Worm (Caenorhabditis elegans) whole organism, mixed stage, embryonic: Measurements from ENCODE around the gene fat-2.
A peak's percentile ranks its signal among the peaks of the same experiment; 100 is the strongest.

Experiments
- M03D4.4 ChIP-seq: sonication (generic microtip); optimal IDR thresholded peaks from 2 replicates; lab custom pipeline; 2017; ENCODE audit warnings: mild to moderate bottlenecking, missing genetic modification characterization, missing compliant biosample characterization
- blmp-1 ChIP-seq: fragments of 150-350 bp; optimal IDR thresholded peaks from 2 replicates; lab custom pipeline; 2014; ENCODE audit warnings: missing biosample characterization, missing genetic modification characterization
- ceh-43 ChIP-seq: fragments of 200-800 bp; sonication (Bioruptor generic); optimal IDR thresholded peaks from 2 replicates; lab custom pipeline; 2018; ENCODE audit warnings: mild to moderate bottlenecking, missing genetic modification characterization, moderate library complexity, missing compliant biosample characterization
- ceh-83 ChIP-seq: fragments of 200-800 bp; sonication (Bioruptor generic); optimal IDR thresholded peaks from 2 replicates; lab custom pipeline; 2018; ENCODE audit warnings: mild to moderate bottlenecking, missing genetic modification characterization, missing compliant biosample characterization
- ces-1 ChIP-seq: fragments of 150-350 bp; optimal IDR thresholded peaks from 2 replicates; lab custom pipeline; 2014; ENCODE audit warnings: missing biosample characterization, missing genetic modification reagents, missing genetic modification characterization
- cnd-1 ChIP-seq: fragments of 200-800 bp; sonication (Bioruptor generic); optimal IDR thresholded peaks from 2 replicates; lab custom pipeline; 2018; ENCODE audit warnings: mild to moderate bottlenecking, missing genetic modification characterization, missing compliant biosample characterization
- drap-1 ChIP-seq: fragments of 200-800 bp; sonication (Bioruptor generic); optimal IDR thresholded peaks from 3 replicates; lab custom pipeline; 2018; ENCODE audit warnings: mild to moderate bottlenecking, missing genetic modification characterization, missing compliant biosample characterization
- elt-3 ChIP-seq: fragments of 150-350 bp; optimal IDR thresholded peaks from 2 replicates; lab custom pipeline; 2014; ENCODE audit warnings: missing biosample characterization, missing genetic modification characterization
- flh-1 ChIP-seq: fragments of 200-800 bp; sonication (Bioruptor generic); optimal IDR thresholded peaks from 2 replicates; lab custom pipeline; 2018; ENCODE audit warnings: mild to moderate bottlenecking, missing genetic modification characterization, moderate library complexity, missing compliant biosample characterization
- ham-2 ChIP-seq: fragments of 200-800 bp; sonication (Bioruptor generic); optimal IDR thresholded peaks from 2 replicates; lab custom pipeline; 2018; ENCODE audit warnings: mild to moderate bottlenecking, missing genetic modification characterization, missing compliant biosample characterization
- hlh-1 ChIP-seq: fragments of 150-350 bp; optimal IDR thresholded peaks from 2 replicates; lab custom pipeline; 2014; ENCODE audit warnings: missing biosample characterization, missing genetic modification reagents, missing genetic modification characterization
- lin-32 ChIP-seq: fragments of 200-800 bp; sonication (Bioruptor generic); optimal IDR thresholded peaks from 2 replicates; lab custom pipeline; 2018; ENCODE audit warnings: mild to moderate bottlenecking, missing genetic modification characterization, missing compliant biosample characterization
- lsy-2 ChIP-seq: fragments of 150-350 bp; optimal IDR thresholded peaks from 2 replicates; lab custom pipeline; 2014; ENCODE audit warnings: missing biosample characterization, missing genetic modification characterization
- mab-5 ChIP-seq: fragments of 150-350 bp; optimal IDR thresholded peaks from 2 replicates; lab custom pipeline; 2014; ENCODE audit warnings: missing biosample characterization, missing genetic modification characterization
- mep-1 ChIP-seq: fragments of 150-350 bp; optimal IDR thresholded peaks from 2 replicates; lab custom pipeline; 2017; ENCODE audit warnings: missing biosample characterization, missing genetic modification reagents, missing genetic modification characterization, inconsistent platforms
- mls-2 ChIP-seq: sonication (generic microtip); optimal IDR thresholded peaks from 2 replicates; lab custom pipeline; 2016; ENCODE audit warnings: mild to moderate bottlenecking, missing genetic modification characterization, moderate library complexity, missing compliant biosample characterization
- nhr-12 ChIP-seq: fragments of 150-350 bp; optimal IDR thresholded peaks from 2 replicates; lab custom pipeline; 2014; ENCODE audit warnings: missing biosample characterization, missing genetic modification characterization
- nhr-2 ChIP-seq: fragments of 150-350 bp; optimal IDR thresholded peaks from 2 replicates; lab custom pipeline; 2014; ENCODE audit warnings: missing biosample characterization, missing genetic modification characterization
- nhr-237 ChIP-seq: fragments of 150-350 bp; optimal IDR thresholded peaks from 2 replicates; lab custom pipeline; 2014; ENCODE audit warnings: missing biosample characterization, missing genetic modification characterization
- nhr-28 ChIP-seq: fragments of 150-350 bp; optimal IDR thresholded peaks from 2 replicates; lab custom pipeline; 2014; ENCODE audit warnings: missing biosample characterization, missing genetic modification characterization
- nhr-76 ChIP-seq: sonication (generic microtip); optimal IDR thresholded peaks from 2 replicates; lab custom pipeline; 2017; ENCODE audit warnings: missing biosample characterization, missing genetic modification characterization
- pha-4 ChIP-seq: fragments of 150-350 bp; optimal IDR thresholded peaks from 2 replicates; lab custom pipeline; 2018; ENCODE audit warnings: missing biosample characterization, missing genetic modification reagents, missing genetic modification characterization
- sem-2 ChIP-seq: fragments of 200-800 bp; sonication (Bioruptor generic); optimal IDR thresholded peaks from 2 replicates; lab custom pipeline; 2018; ENCODE audit warnings: mild to moderate bottlenecking, missing genetic modification characterization, missing compliant biosample characterization
- snpc-4 ChIP-seq: fragments of 150-350 bp; optimal IDR thresholded peaks from 2 replicates; lab custom pipeline; 2014; ENCODE audit warnings: missing biosample characterization, missing genetic modification characterization
- sptf-1 ChIP-seq: sonication (generic microtip); optimal IDR thresholded peaks from 2 replicates; lab custom pipeline; 2017; ENCODE audit warnings: mild to moderate bottlenecking, missing genetic modification characterization, moderate library complexity, missing compliant biosample characterization
- tbx-8 ChIP-seq: fragments of 200-800 bp; sonication (Bioruptor generic); optimal IDR thresholded peaks from 2 replicates; lab custom pipeline; 2018; ENCODE audit warnings: mild to moderate bottlenecking, missing genetic modification characterization, moderate library complexity, missing compliant biosample characterization
- unc-39 ChIP-seq: fragments of 150-350 bp; optimal IDR thresholded peaks from 2 replicates; lab custom pipeline; 2014; ENCODE audit warnings: missing biosample characterization, missing genetic modification characterization
- unc-62 ChIP-seq: fragments of 150-350 bp; optimal IDR thresholded peaks from 2 replicates; lab custom pipeline; 2014; ENCODE audit warnings: missing biosample characterization, missing genetic modification reagents, missing genetic modification characterization
- zip-8 ChIP-seq: fragments of 150-350 bp; optimal IDR thresholded peaks from 2 replicates; lab custom pipeline; 2014; ENCODE audit warnings: missing biosample characterization, missing genetic modification characterization
- ztf-11 ChIP-seq: fragments of 150-350 bp; optimal IDR thresholded peaks from 2 replicates; lab custom pipeline; 2014; ENCODE audit warnings: missing biosample characterization, missing genetic modification characterization

The fat-2 gene

ce11 chrIV:13311331-13312034 is 12.2 kb upstream of the fat-2 start:
- TF ChIP-seq mls-2 (no peak), hlh-1 (tag; lab: Kevin White, UChicago) (peak; percentile 30)

ce11 chrIV:13313156-13313555 is 10.5 kb upstream of the fat-2 start:
- no peak for TF ChIP-seq pha-4
- no peak for TF ChIP-seq tbx-8 (GFP tag; lab: Kevin White, UChicago)
- TF ChIP-seq sptf-1 (tag; lab: Kevin White, UChicago): no peak
- TF ChIP-seq zip-8 (tag; lab: Kevin White, UChicago): no peak

- TF ChIP-seq blmp-1 (tag; lab: Kevin White, UChicago): no peak
- TF ChIP-seq nhr-76 (tag; lab: Kevin White, UChicago): no peak
- no peak for TF ChIP-seq flh-1
- TF ChIP-seq M03D4.4: no peak
- TF ChIP-seq ceh-43: no peak
- TF ChIP-seq unc-39 (tag; lab: Kevin White, UChicago): no peak
- TF ChIP-seq lsy-2: no peak
- no peak for TF ChIP-seq ham-2 (GFP tag; lab: Kevin White, UChicago)
- no peak for TF ChIP-seq unc-62 (GFP tag; lab: Kevin White, UChicago)
- no peak for TF ChIP-seq ceh-83 (GFP tag; lab: Kevin White, UChicago)
- TF ChIP-seq, all 35 proteins: peak for 0
Measured at ce11 chrIV:13314181-13314580, 9.5 kb upstream of the fat-2 start.

- TF ChIP-seq blmp-1 (tag; lab: Kevin White, UChicago) (no peak), unc-62 (GFP tag; lab: Kevin White, UChicago) (no peak), mep-1 (tag; lab: Kevin White, UChicago) (no peak), snpc-4 (no peak), tbx-8 (GFP tag; lab: Kevin White, UChicago) (no peak), unc-39 (tag; lab: Kevin White, UChicago) (no peak), ham-2 (GFP tag; lab: Kevin White, UChicago) (no peak), nhr-28 (tag; lab: Kevin White, UChicago) (no peak), nhr-12 (tag; lab: Kevin White, UChicago) (no peak), M03D4.4 (no peak), nhr-237 (tag; lab: Kevin White, UChicago) (no peak), cnd-1 (tag; lab: Kevin White, UChicago) (no peak), nhr-2 (no peak), sptf-1 (tag; lab: Kevin White, UChicago) (no peak), mab-5 (tag; lab: Kevin White, UChicago) (no peak)
Measured at ce11 chrIV:13315344-13315743, 8.3 kb upstream of the fat-2 start, which contains the start of gene fat-1. TSS of gene fat-1 (plus strand) at chrIV:13315644.

ce11 chrIV:13318773-13319172 is 4.9 kb upstream of the fat-2 start:
- TF ChIP-seq tbx-8 (GFP tag; lab: Kevin White, UChicago) (no peak), sem-2 (GFP tag; lab: Kevin White, UChicago) (no peak), snpc-4 (no peak), nhr-237 (tag; lab: Kevin White, UChicago) (no peak), ztf-11 (no peak), lin-32 (GFP tag; lab: Kevin White, UChicago) (no peak), hlh-1 (tag; lab: Kevin White, UChicago) (no peak)

- no peak for TF ChIP-seq mls-2
- no peak for TF ChIP-seq elt-3 (tag; lab: Kevin White, UChicago)
- no peak for TF ChIP-seq nhr-237 (tag; lab: Kevin White, UChicago)
- no peak for TF ChIP-seq drap-1 (GFP tag; lab: Kevin White, UChicago)
- TF ChIP-seq ces-1 (GFP tag; lab: Kevin White, UChicago): no peak
- no peak for TF ChIP-seq hlh-1 (tag; lab: Kevin White, UChicago)
Measured at ce11 chrIV:13319886-13320650, 3.6 kb upstream of the fat-2 start.
